Fruit fly (Drosophila melanogaster) whole organism, embryonic: ENCODE measurements around the gene Nep4.

Experiments used
- Bteb2 ChIP-seq: fragments of 200-800 bp; sonication (Bioruptor generic); optimal IDR thresholded peaks from 2 replicates; lab custom pipeline; 2016; ENCODE audit warnings: missing biosample characterization, missing genetic modification characterization
- CG12299 ChIP-seq: fragments of 200-800 bp; sonication (Bioruptor generic); optimal IDR thresholded peaks from 2 replicates; lab custom pipeline; 2018; ENCODE audit warnings: missing biosample characterization, mild to moderate bottlenecking, missing genetic modification characterization
- CG13287 ChIP-seq: fragments of 200-800 bp; sonication (Bioruptor generic); IDR thresholded peaks from 2 replicates; pipeline ENCODE4 v1.3.6; 2022; ENCODE audit warnings: missing biosample characterization, missing genetic modification characterization; ENCODE audit not compliant: partially characterized antibody
- CG13775 ChIP-seq: fragments of 200-800 bp; sonication (Bioruptor generic); optimal IDR thresholded peaks from 3 replicates; lab custom pipeline; 2017; ENCODE audit warnings: missing biosample characterization, mild to moderate bottlenecking, missing genetic modification characterization
- CG15073 ChIP-seq: fragments of 200-800 bp; sonication (Bioruptor generic); optimal IDR thresholded peaks from 2 replicates; lab custom pipeline; 2016; ENCODE audit warnings: missing biosample characterization, missing genetic modification characterization
- CG1529 ChIP-seq: fragments of 200-800 bp; sonication (Bioruptor generic); optimal IDR thresholded peaks from 3 replicates; lab custom pipeline; 2018; ENCODE audit warnings: missing biosample characterization, missing genetic modification characterization
- CG1832 ChIP-seq: fragments of 200-800 bp; sonication (Bioruptor generic); optimal IDR thresholded peaks from 2 replicates; lab custom pipeline; 2017; ENCODE audit warnings: missing biosample characterization, mild to moderate bottlenecking, missing genetic modification characterization, inconsistent platforms
- CG2116 ChIP-seq: fragments of 200-800 bp; sonication (Bioruptor generic); optimal IDR thresholded peaks from 3 replicates; lab custom pipeline; 2018; ENCODE audit warnings: missing biosample characterization, mild to moderate bottlenecking, missing genetic modification characterization
- CG2712 ChIP-seq: fragments of 200-800 bp; optimal IDR thresholded peaks from 3 replicates; lab custom pipeline; 2019; ENCODE audit warnings: missing biosample characterization, mild to moderate bottlenecking, missing genetic modification characterization, moderate library complexity
- CG32767 ChIP-seq: fragments of 200-800 bp; sonication (Bioruptor generic); IDR thresholded peaks from 2 replicates; pipeline ENCODE4 v1.3.6; 2022; ENCODE audit warnings: missing biosample characterization, missing genetic modification characterization
- CG4360 ChIP-seq: fragments of 200-800 bp; sonication (Bioruptor generic); IDR thresholded peaks from 2 replicates; pipeline ENCODE4 v1.3.6; 2022; ENCODE audit warnings: missing biosample characterization, missing genetic modification characterization
- CG7786 ChIP-seq: fragments of 200-800 bp; sonication (Bioruptor generic); optimal IDR thresholded peaks from 2 replicates; lab custom pipeline; 2016; ENCODE audit warnings: missing biosample characterization, missing genetic modification characterization
- CG9437 ChIP-seq: fragments of 200-800 bp; sonication (Bioruptor generic); optimal IDR thresholded peaks from 2 replicates; lab custom pipeline; 2018; ENCODE audit warnings: missing biosample characterization, mild to moderate bottlenecking, missing genetic modification characterization
- CkIIα-i1 ChIP-seq: fragments of 200-800 bp; sonication (Bioruptor generic); IDR thresholded peaks from 2 replicates; pipeline ENCODE4 v1.3.6; 2022; ENCODE audit warnings: missing biosample characterization, missing genetic modification characterization
- Dfd ChIP-seq, 2 experiments: fragments of >200 bp; optimal IDR thresholded peaks; 2 replicates each; lab custom pipeline; 2017; ENCODE audit warnings: missing biosample characterization in 2 of 2, missing genetic modification characterization in 2 of 2
- Doc2 ChIP-seq: fragments of 200-800 bp; sonication (Bioruptor generic); IDR thresholded peaks from 2 replicates; pipeline ENCODE4 v1.3.6; 2022; ENCODE audit warnings: missing biosample characterization, missing genetic modification characterization
- Ets97D ChIP-seq: fragments of 200-800 bp; sonication (Bioruptor generic); optimal IDR thresholded peaks from 3 replicates; lab custom pipeline; 2016; ENCODE audit warnings: missing biosample characterization, missing genetic modification characterization
- Fer3 ChIP-seq: fragments of 200-800 bp; sonication (Bioruptor generic); optimal IDR thresholded peaks from 2 replicates; lab custom pipeline; 2018; ENCODE audit warnings: missing biosample characterization, mild to moderate bottlenecking, missing genetic modification characterization, moderate library complexity
- HLH4C ChIP-seq: fragments of 200-800 bp; sonication (Bioruptor generic); IDR thresholded peaks from 3 replicates; pipeline ENCODE4 v1.3.6; 2022; ENCODE audit warnings: missing biosample characterization, missing genetic modification characterization; ENCODE audit not compliant: partially characterized antibody
- Hr39 ChIP-seq: fragments of >200 bp; optimal IDR thresholded peaks from 2 replicates; lab custom pipeline; 2017
- Hr78 ChIP-seq, 2 experiments: fragments of 200-800 bp in 1 of 2; fragments of >200 bp in 1 of 2; sonication (Bioruptor generic) in 1 of 2; optimal IDR thresholded peaks; 2 replicates each; lab custom pipeline; 2017 to 2019; ENCODE audit warnings: missing biosample characterization in 2 of 2, missing genetic modification characterization in 2 of 2, mild to moderate bottlenecking in 1 of 2, moderate library complexity in 1 of 2
- Sin3A ChIP-seq: fragments of >200 bp; optimal IDR thresholded peaks from 2 replicates; lab custom pipeline; 2018
- Sox100B ChIP-seq: fragments of 200-800 bp; sonication (Bioruptor generic); optimal IDR thresholded peaks from 3 replicates; lab custom pipeline; 2018; ENCODE audit warnings: missing biosample characterization, mild to moderate bottlenecking, missing genetic modification characterization
- TFAM ChIP-seq: fragments of 200-800 bp; sonication (Bioruptor generic); optimal IDR thresholded peaks from 2 replicates; lab custom pipeline; 2017; ENCODE audit warnings: missing biosample characterization, missing genetic modification characterization, inconsistent platforms
- Vsx1 ChIP-seq: fragments of 200-800 bp; sonication (Bioruptor generic); optimal IDR thresholded peaks from 2 replicates; lab custom pipeline; 2017; ENCODE audit warnings: missing biosample characterization, mild to moderate bottlenecking, missing genetic modification characterization, missing genetic modification reagents
- ac ChIP-seq: fragments of 200-800 bp; sonication (Bioruptor generic); optimal IDR thresholded peaks from 3 replicates; lab custom pipeline; 2017; ENCODE audit warnings: missing biosample characterization, mild to moderate bottlenecking, missing genetic modification characterization
- amos ChIP-seq: fragments of 200-800 bp; sonication (Bioruptor generic); IDR thresholded peaks from 2 replicates; pipeline ENCODE4 v1.3.6; 2022; ENCODE audit warnings: missing biosample characterization, missing genetic modification characterization; ENCODE audit not compliant: partially characterized antibody
- ap ChIP-seq: fragments of 200-800 bp; sonication (Bioruptor generic); IDR thresholded peaks from 2 replicates; pipeline ENCODE4 v1.3.6; 2022; ENCODE audit warnings: missing biosample characterization, missing genetic modification characterization
- danr ChIP-seq: fragments of 200-800 bp; sonication (Bioruptor generic); IDR thresholded peaks from 2 replicates; pipeline ENCODE4 v1.3.6; 2022; ENCODE audit warnings: missing biosample characterization, missing genetic modification characterization
- gfzf ChIP-seq: fragments of 200-800 bp; sonication (Bioruptor generic); optimal IDR thresholded peaks from 2 replicates; lab custom pipeline; 2016; ENCODE audit warnings: missing biosample characterization, mild to moderate bottlenecking, missing genetic modification characterization, moderate library complexity
- gt ChIP-seq: fragments of 200-800 bp; sonication (Bioruptor generic); IDR thresholded peaks from 2 replicates; pipeline ENCODE4 v1.3.6; 2022; ENCODE audit warnings: missing biosample characterization, missing genetic modification characterization
- lmd ChIP-seq: fragments of 200-800 bp; sonication (Bioruptor generic); IDR thresholded peaks from 2 replicates; pipeline ENCODE4 v1.3.6; 2022; ENCODE audit warnings: missing biosample characterization, missing genetic modification characterization
- pb ChIP-seq: fragments of 200-800 bp; sonication (Bioruptor generic); optimal IDR thresholded peaks from 3 replicates; lab custom pipeline; 2016; ENCODE audit warnings: missing biosample characterization, missing genetic modification characterization
- prd ChIP-seq, 3 experiments: fragments of >200 bp in 2 of 3; fragments of 200-800 bp in 1 of 3; sonication (Bioruptor generic) in 1 of 3; optimal IDR thresholded peaks in 2 of 3; IDR thresholded peaks in 1 of 3; 2 replicates in 2 of 3; 3 replicates in 1 of 3; pipeline versions ENCODE4 v1.3.6 to Lab custom; 2017 to 2022; ENCODE audit warnings: missing biosample characterization in 1 of 3, missing genetic modification characterization in 1 of 3
- psq ChIP-seq: fragments of 200-800 bp; sonication (Bioruptor generic); optimal IDR thresholded peaks from 2 replicates; lab custom pipeline; 2017; ENCODE audit warnings: missing biosample characterization, missing genetic modification characterization
- pzg ChIP-seq: fragments of 200-800 bp; sonication (Bioruptor generic); optimal IDR thresholded peaks from 3 replicates; lab custom pipeline; 2018; ENCODE audit warnings: missing biosample characterization, mild to moderate bottlenecking, missing genetic modification characterization, moderate library complexity
- ssp ChIP-seq: fragments of 200-800 bp; sonication (Bioruptor generic); IDR thresholded peaks from 2 replicates; pipeline ENCODE4 v1.3.6; 2022; ENCODE audit warnings: missing biosample characterization, missing genetic modification characterization
- unc-4 ChIP-seq: fragments of 200-800 bp; sonication (Bioruptor generic); IDR thresholded peaks from 2 replicates; pipeline ENCODE4 v1.3.6; 2022; ENCODE audit warnings: missing biosample characterization, missing genetic modification characterization; ENCODE audit not compliant: partially characterized antibody

Gene Nep4

dm6 chr3R:20621805-20622286 lies 37.9 kb downstream of the Nep4 start, which contains the start of gene H (continued):
- TF ChIP-seq prd (optimal IDR thresholded peaks at IDR 0.05; lab: Kevin White, UChicago) (no peak), prd (GFP tag; IDR thresholded peaks at IDR 0.05; lab: Robert Waterston, UW) (no peak), Fer3 (tag; lab: Kevin White, UChicago) (no peak), Sox100B (no peak), CG2712 (tag; lab: Kevin White, UChicago) (peak; percentile 19), Dfd (GFP tag; optimal IDR thresholded peaks at IDR 0.05; lab: Kevin White, UChicago) (peak in 1 of 2 experiments; percentile 56), Hr78 (GFP tag; optimal IDR thresholded peaks at IDR 0.05; lab: Kevin White, UChicago) (peak in 1 of 2 experiments; percentile 60), TFAM (GFP tag; lab: Kevin White, UChicago) (no peak), Sin3A (lab: Kevin White, UChicago) (peak; percentile 20), ac (GFP tag; lab: Kevin White, UChicago) (no peak), unc-4 (GFP tag; lab: Robert Waterston, UW) (no peak), psq (GFP tag; lab: Kevin White, UChicago) (peak; percentile 62), Bteb2 (GFP tag; lab: Kevin White, UChicago) (no peak), CG15073 (GFP tag; lab: Kevin White, UChicago) (no peak), danr (GFP tag; lab: Robert Waterston, UW) (no peak), Ets97D (peak; percentile 65), CG1832 (no peak), pb (no peak), CkIIα-i1 (GFP tag; lab: Robert Waterston, UW) (no peak), ssp (peak; percentile 97), Doc2 (GFP tag; lab: Robert Waterston, UW) (no peak), gt (GFP tag; lab: Robert Waterston, UW) (no peak), CG12299 (tag; lab: Kevin White, UChicago) (peak; percentile 11), CG2116 (peak; percentile 47), CG7786 (GFP tag; lab: Kevin White, UChicago) (no peak), CG13775 (GFP tag; lab: Kevin White, UChicago) (no peak), ap (GFP tag; lab: Robert Waterston, UW) (no peak)

dm6 chr3R:20618947-20619346 lies 40.8 kb downstream of the Nep4 start:
- no peak for TF ChIP-seq amos (GFP tag; lab: Robert Waterston, UW)
- no peak for TF ChIP-seq Vsx1 (GFP tag; lab: Kevin White, UChicago)
- peak; percentile 57 for TF ChIP-seq CG4360 (GFP tag; lab: Robert Waterston, UW)
- TF ChIP-seq Hr39 (lab: Kevin White, UChicago), result peak; percentile 18
- no peak for TF ChIP-seq CG9437 (GFP tag; lab: Kevin White, UChicago)

- TF ChIP-seq CG13287 (GFP tag; lab: Robert Waterston, UW), result no peak
- 0 out of 2 replicates have a peak, but pooled peaks have one; percentile 43 for TF ChIP-seq CG32767 (GFP tag; lab: Robert Waterston, UW)
- TF ChIP-seq gfzf, result peak; percentile 56
- peak; percentile 6 for TF ChIP-seq pzg (GFP tag; lab: Kevin White, UChicago)
These were observed 42.1 kb downstream of the Nep4 start, which contains the start of gene CG5466 for dm6 chr3R:20617583-20617982. TSS of gene CG5466 (plus strand) at chr3R:20617883.

dm6 chr3R:20616801-20617200 lies 42.9 kb downstream of the Nep4 start, which contains the start of gene CG15923:
TSS of gene CG15923 (minus strand) at chr3R:20616901.
- TF ChIP-seq lmd (0 out of 2 replicates have a peak, but pooled peaks have one; percentile 17), HLH4C (GFP tag; lab: Robert Waterston, UW) (0 out of 3 replicates have a peak, but pooled peaks have one; percentile 18), CG1529 (no peak)
